Worm (Caenorhabditis elegans): ENCODE measurements around the gene nxf-2.

The nxf-2 gene

DNA sequence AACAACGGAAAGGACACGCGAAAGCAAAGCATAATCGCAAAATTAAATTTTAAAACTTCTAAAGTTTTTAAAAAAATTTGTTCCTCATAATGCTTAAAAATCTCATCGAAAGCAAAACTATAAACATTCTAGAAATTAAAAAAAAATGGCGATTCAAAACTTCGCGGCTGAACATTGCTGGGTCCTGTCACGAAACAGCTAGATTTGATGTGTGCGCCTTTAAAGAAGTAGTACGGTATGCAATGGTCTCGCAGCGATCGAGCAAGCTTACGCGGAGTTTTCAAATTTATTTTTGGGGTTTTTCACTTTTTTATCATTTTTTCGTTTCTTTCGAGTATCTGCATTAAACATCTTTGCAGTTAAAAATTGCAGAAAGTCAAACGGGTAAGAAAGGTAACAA lies 39.4 kb upstream of the nxf-2 start, which contains the start of gene coh-3:
Gene coh-3 (plus strand): TSS at position 353 of the 400 bp plus-strand sequence.
- no peak for TF ChIP-seq R02D3.7 (tag; optimal IDR thresholded peaks at IDR 0.05)
- no peak for TF ChIP-seq zag-1 (tag; optimal IDR thresholded peaks at IDR 0.05)
- TF ChIP-seq nhr-6 (tag; optimal IDR thresholded peaks at IDR 0.05): no peak
- TF ChIP-seq nhr-129 (tag; optimal IDR thresholded peaks at IDR 0.05): no peak
- no peak for TF ChIP-seq elt-3 (tag; optimal IDR thresholded peaks at IDR 0.05)
- TF ChIP-seq alr-1 (tag; optimal IDR thresholded peaks at IDR 0.05): no peak
- TF ChIP-seq nhr-11 (tag; optimal IDR thresholded peaks at IDR 0.05): no peak
- TF ChIP-seq skn-1 (tag; optimal IDR thresholded peaks at IDR 0.05): no peak
- no peak for TF ChIP-seq fos-1 (tag; optimal IDR thresholded peaks at IDR 0.05)
- TF ChIP-seq mbf-1 (tag; optimal IDR thresholded peaks at IDR 0.05): no peak
- no peak for TF ChIP-seq sem-4 (tag; optimal IDR thresholded peaks at IDR 0.05)
- TF ChIP-seq nhr-21 (tag; optimal IDR thresholded peaks at IDR 0.05): no peak
- no peak for TF ChIP-seq lsy-2 (tag; optimal IDR thresholded peaks at IDR 0.05)

DNA sequence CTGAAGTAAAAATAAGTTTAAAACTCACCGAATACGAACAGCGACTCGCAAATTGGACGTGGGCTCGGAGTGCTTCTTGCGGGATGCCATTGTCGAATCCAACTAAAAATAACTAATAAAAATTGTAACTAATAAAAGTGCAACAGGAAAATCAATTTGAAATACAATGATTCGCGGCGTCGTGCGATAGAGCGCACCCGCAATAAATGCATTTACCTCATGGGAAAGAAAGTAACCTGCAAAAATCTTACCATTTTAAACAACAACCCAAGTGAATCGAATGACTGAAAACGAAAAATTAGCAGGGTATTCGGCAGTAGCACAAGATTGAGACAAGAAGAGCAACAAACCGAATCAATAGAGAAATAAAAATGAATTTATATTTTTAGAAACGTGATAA lies 39.0 kb upstream of the nxf-2 start, which contains the start of gene bmk-1:
Gene bmk-1 (minus strand): TSS at position 359 of the 400 bp plus-strand sequence.
- TF ChIP-seq sma-3 (GFP tag; optimal IDR thresholded peaks at IDR 0.05) (no peak), gmeb-1 (tag; optimal IDR thresholded peaks at IDR 0.05) (peak; percentile 70)

DNA sequence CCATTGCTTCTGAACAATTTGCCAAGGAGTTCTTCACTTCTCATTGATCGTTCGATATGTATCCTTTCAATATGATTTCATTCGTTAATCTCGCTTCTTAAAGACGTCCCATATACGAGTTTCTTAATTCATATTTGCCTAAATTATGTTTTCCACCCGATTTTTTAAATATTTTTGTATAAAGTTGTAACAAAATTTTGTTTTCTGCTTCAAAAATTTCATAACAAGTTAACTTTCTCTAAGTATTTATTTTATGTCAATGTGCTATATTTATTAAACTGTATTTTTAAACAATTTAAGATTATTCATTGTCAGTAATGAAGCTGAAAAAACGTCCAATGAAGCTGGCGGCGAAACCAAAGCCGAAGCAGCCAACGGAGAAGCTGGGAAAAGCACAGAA lies 31.8 kb upstream of the nxf-2 start, which contains the start of gene F23B12.7:
Gene F23B12.7 (plus strand): TSS at position 301 of the 400 bp plus-strand sequence.
- TF ChIP-seq lin-13 (GFP tag; optimal IDR thresholded peaks at IDR 0.05) (no peak), mdl-1 (tag; optimal IDR thresholded peaks at IDR 0.05) (no peak), nhr-23 (tag; optimal IDR thresholded peaks at IDR 0.05) (no peak), C34F6.9 (tag; optimal IDR thresholded peaks at IDR 0.05) (no peak), R02D3.7 (tag; optimal IDR thresholded peaks at IDR 0.05) (no peak), ama-1 (optimal IDR thresholded peaks at IDR 0.05) (no peak), sma-9 (GFP tag; optimal IDR thresholded peaks at IDR 0.05) (no peak), sma-9 (tag; optimal IDR thresholded peaks at IDR 0.05) (no peak), unc-62 (GFP tag; optimal IDR thresholded peaks at IDR 0.05) (no peak), dmd-4 (tag; optimal IDR thresholded peaks at IDR 0.05) (no peak), nhr-25 (tag; optimal IDR thresholded peaks at IDR 0.05) (no peak)

DNA sequence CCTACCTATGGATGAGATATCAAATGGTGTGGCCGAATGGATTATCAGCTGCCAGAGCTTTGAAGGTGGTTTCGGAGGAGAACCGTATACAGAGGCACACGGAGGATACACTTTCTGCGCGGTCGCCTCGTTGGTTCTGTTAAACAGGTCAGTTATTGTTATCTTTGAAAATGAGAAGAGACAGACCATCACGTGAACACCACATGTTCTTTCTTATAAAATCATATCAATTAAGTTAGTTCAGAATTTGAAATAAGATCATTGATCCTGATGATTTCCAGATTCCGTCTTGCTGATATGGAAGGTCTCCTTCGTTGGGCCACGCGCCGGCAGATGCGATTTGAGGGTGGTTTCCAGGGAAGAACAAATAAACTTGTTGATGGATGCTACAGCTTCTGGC lies 31.0 kb upstream of the nxf-2 start:
- no peak for TF ChIP-seq sma-3 (GFP tag; optimal IDR thresholded peaks at IDR 0.05)
- TF ChIP-seq lin-13 (GFP tag; optimal IDR thresholded peaks at IDR 0.05): no peak
- no peak for TF ChIP-seq elt-3 (tag; optimal IDR thresholded peaks at IDR 0.05)
- TF ChIP-seq peb-1 (tag; optimal IDR thresholded peaks at IDR 0.05): no peak
- no peak for TF ChIP-seq aly-2 (tag; optimal IDR thresholded peaks at IDR 0.05)
- TF ChIP-seq dmd-4 (tag; optimal IDR thresholded peaks at IDR 0.05): no peak
- no peak for TF ChIP-seq snpc-4 (tag; optimal IDR thresholded peaks at IDR 0.05)
- no peak for TF ChIP-seq ceh-16 (tag; optimal IDR thresholded peaks at IDR 0.05)
- peak; percentile 35 for TF ChIP-seq nhr-21 (tag; optimal IDR thresholded peaks at IDR 0.05)

DNA sequence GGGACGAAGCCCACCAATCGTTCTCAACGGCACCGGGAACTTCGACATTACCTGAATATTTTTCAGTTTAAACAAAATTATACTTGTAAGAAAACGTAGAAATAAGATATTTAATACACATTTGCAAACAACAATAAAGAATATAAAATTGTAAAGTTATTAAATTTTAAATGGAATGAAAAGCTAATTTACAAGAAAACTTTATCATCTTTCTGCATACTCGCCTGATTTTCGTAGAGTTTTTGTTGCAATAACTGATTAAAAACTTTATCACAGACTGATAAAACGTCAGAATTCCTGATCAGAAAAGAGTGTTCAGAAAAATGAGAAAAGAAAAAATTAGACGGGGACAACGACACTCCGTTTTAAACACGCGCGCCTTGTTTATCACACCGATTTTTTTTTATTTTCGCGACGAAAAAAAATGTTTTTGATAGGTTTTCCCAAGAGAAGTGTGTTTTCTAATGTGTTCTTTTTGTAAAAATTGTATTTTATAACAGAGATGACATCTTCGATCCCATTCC lies 29.7 kb upstream of the nxf-2 start, which contains the start of the genes dlat-1 and fntb-1:
Gene dlat-1 (minus strand): TSS at position 51 of the 524 bp plus-strand sequence.
Gene fntb-1 (plus strand): TSS at position 412 of the 524 bp plus-strand sequence.
- TF ChIP-seq peb-1 (tag; optimal IDR thresholded peaks at IDR 0.05): no peak
- peak; percentile 10 for TF ChIP-seq gmeb-1 (tag; optimal IDR thresholded peaks at IDR 0.05)
- TF ChIP-seq nhr-77 (tag; optimal IDR thresholded peaks at IDR 0.05): no peak
- no peak for TF ChIP-seq mdl-1 (tag; optimal IDR thresholded peaks at IDR 0.05)
- peak; percentile 80 for TF ChIP-seq fos-1 (tag; optimal IDR thresholded peaks at IDR 0.05)
- peak; percentile 8 for TF ChIP-seq crh-2 (tag; optimal IDR thresholded peaks at IDR 0.05)
- TF ChIP-seq unc-55 (GFP tag; optimal IDR thresholded peaks at IDR 0.05): peak; percentile 9

DNA sequence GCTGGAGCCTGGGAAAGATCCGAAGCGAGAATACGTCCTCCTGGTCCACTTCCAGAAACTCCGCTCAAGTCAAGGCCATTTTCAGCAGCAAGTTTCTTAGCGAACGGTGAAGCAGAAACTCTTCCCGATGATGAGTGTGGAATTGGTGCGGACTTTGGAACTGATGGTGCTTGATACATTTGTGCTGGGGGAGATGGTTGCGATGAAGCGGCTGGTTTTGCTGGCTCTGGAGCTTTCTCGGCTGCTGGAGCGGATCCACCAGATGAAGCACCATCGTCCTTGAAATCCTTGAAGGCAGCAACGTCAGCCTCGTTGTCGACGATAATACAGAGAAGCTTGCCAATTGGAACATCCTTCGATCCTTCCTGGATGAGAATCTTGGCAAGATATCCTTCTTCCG lies 28.8 kb upstream of the nxf-2 start:
- no peak for TF ChIP-seq lin-13 (GFP tag; optimal IDR thresholded peaks at IDR 0.05)
- TF ChIP-seq blmp-1 (tag; optimal IDR thresholded peaks at IDR 0.05; ENCODE audit: insufficient read depth): no peak
- TF ChIP-seq peb-1 (tag; optimal IDR thresholded peaks at IDR 0.05): no peak
- no peak for TF ChIP-seq nhr-129 (tag; optimal IDR thresholded peaks at IDR 0.05)
- TF ChIP-seq lsy-2 (tag; optimal IDR thresholded peaks at IDR 0.05): no peak
- no peak for TF ChIP-seq gmeb-1 (tag; optimal IDR thresholded peaks at IDR 0.05)
- TF ChIP-seq elt-3 (tag; optimal IDR thresholded peaks at IDR 0.05): no peak
- no peak for TF ChIP-seq ztf-1 (GFP tag; conservative IDR thresholded peaks at IDR 0.05)
- TF ChIP-seq nhr-237 (tag; optimal IDR thresholded peaks at IDR 0.05): no peak
- no peak for TF ChIP-seq nhr-12 (tag; optimal IDR thresholded peaks at IDR 0.05)
- no peak for TF ChIP-seq R02D3.7 (tag; optimal IDR thresholded peaks at IDR 0.05)
- TF ChIP-seq elt-1 (tag; optimal IDR thresholded peaks at IDR 0.05): no peak
- TF ChIP-seq unc-39 (tag; optimal IDR thresholded peaks at IDR 0.05): no peak

All from whole organism, L2 larva.